Fruit fly (Drosophila melanogaster) Kc167 (cell line): ENCODE results near the gene CG11999.

Source experiments
- Myc ChIP-seq: fragments of >200 bp; optimal IDR thresholded peaks from 2 replicates; lab custom pipeline; 2017; ENCODE audit warnings: missing external identifiers
- Sin3A ChIP-seq: fragments of >200 bp; optimal IDR thresholded peaks from 2 replicates; lab custom pipeline; 2018; ENCODE audit warnings: missing external identifiers
- h ChIP-seq: fragments of >200 bp; optimal IDR thresholded peaks from 3 replicates; lab custom pipeline; 2018; ENCODE audit warnings: missing external identifiers
- insv ChIP-seq: fragments of >200 bp; optimal IDR thresholded peaks from 3 replicates; lab custom pipeline; 2018; ENCODE audit warnings: missing external identifiers
- psq ChIP-seq: fragments of >200 bp; optimal IDR thresholded peaks from 2 replicates; lab custom pipeline; 2017; ENCODE audit warnings: missing external identifiers
- ttk ChIP-seq: sonication (Bioruptor generic); optimal IDR thresholded peaks from 2 replicates; lab custom pipeline; 2017; ENCODE audit warnings: missing external identifiers

CG11999 gene

dm6 chr3R:5319059-5319785, 35.3 kb downstream of the CG11999 start:
- no peak for TF ChIP-seq psq (lab: Kevin White, UChicago)
- no peak for TF ChIP-seq Myc (lab: Kevin White, UChicago)
- TF ChIP-seq h, result no peak
- TF ChIP-seq insv (lab: Kevin White, UChicago), result no peak
- no peak for TF ChIP-seq ttk (lab: Kevin White, UChicago)
- no peak for TF ChIP-seq Sin3A (lab: Kevin White, UChicago)

DNA sequence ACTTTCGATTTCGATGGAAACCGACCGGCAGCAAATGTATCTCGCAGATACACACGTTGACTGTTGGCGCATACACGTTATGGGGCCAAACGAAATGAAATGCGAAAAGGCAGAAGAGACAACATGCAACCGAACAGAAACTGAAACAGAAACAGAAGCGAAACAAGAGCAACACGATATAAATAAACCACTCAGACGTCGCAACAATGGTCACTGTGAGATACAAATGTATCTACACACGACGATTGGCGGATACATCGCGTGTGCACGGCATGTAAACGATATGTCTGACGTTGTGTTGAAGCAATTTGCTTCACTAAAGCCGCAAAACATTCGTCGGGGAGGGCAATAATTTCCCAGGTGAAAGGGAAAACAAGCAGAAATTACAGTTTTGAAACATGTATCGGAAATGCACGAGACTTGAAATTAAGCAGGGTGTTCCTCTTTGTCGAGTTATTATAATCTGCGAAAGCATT, 36.9 kb downstream of the CG11999 start:
- TF ChIP-seq h (no peak), psq (lab: Kevin White, UChicago) (no peak), Sin3A (lab: Kevin White, UChicago) (no peak), Myc (lab: Kevin White, UChicago) (no peak), ttk (lab: Kevin White, UChicago) (no peak), insv (lab: Kevin White, UChicago) (no peak)

- TF ChIP-seq ttk (lab: Kevin White, UChicago) (no peak), Myc (lab: Kevin White, UChicago) (no peak), h (no peak), Sin3A (lab: Kevin White, UChicago) (no peak), insv (lab: Kevin White, UChicago) (no peak), psq (lab: Kevin White, UChicago) (no peak)
Measured at dm6 chr3R:5316790-5317189, 37.8 kb downstream of the CG11999 start.

- TF ChIP-seq ttk (lab: Kevin White, UChicago) (no peak), Myc (lab: Kevin White, UChicago) (no peak), h (no peak), Sin3A (lab: Kevin White, UChicago) (no peak), psq (lab: Kevin White, UChicago) (no peak)
Measured at dm6 chr3R:5315871-5316270, 38.7 kb downstream of the CG11999 start.

dm6 chr3R:5315050-5315643, 39.4 kb downstream of the CG11999 start:
- no peak for TF ChIP-seq Sin3A (lab: Kevin White, UChicago)
- TF ChIP-seq psq (lab: Kevin White, UChicago), result no peak
- no peak for TF ChIP-seq ttk (lab: Kevin White, UChicago)
- TF ChIP-seq Myc (lab: Kevin White, UChicago), result no peak
- TF ChIP-seq insv (lab: Kevin White, UChicago), result no peak
- TF ChIP-seq h, result no peak

- TF ChIP-seq Sin3A (lab: Kevin White, UChicago) (no peak), psq (lab: Kevin White, UChicago) (no peak), Myc (lab: Kevin White, UChicago) (no peak), ttk (lab: Kevin White, UChicago) (no peak), insv (lab: Kevin White, UChicago) (no peak), h (no peak)
Measured at dm6 chr3R:5310250-5310649, 44.3 kb downstream of the CG11999 start.

DNA sequence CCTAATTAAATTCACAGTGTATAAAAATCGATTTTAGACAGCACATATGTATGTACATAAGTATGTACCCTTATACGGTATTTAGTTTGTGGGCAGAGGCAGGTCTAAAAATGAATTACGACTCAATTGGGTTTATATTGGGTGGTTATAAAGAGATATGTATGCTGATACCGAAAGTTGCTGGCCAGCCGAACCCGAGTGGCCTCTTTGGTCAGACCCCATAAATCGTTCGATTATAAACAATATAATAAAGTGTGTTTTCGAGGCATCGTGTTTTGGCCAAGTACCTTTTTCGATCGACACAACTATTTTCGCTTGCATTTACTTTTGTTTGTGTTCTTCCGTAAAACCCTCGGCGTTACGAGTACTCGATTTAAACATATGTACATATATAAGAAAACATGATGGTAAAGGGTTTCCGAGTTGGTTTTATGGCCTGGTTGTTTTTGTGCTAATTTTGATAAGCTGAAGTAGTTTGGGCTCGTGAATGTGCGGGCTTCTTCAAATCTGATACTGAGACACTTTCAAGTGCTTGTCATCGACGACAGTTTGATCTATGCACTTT, 45.2 kb downstream of the CG11999 start:
- TF ChIP-seq ttk (lab: Kevin White, UChicago) (no peak), Sin3A (lab: Kevin White, UChicago) (no peak), Myc (lab: Kevin White, UChicago) (no peak), psq (lab: Kevin White, UChicago) (no peak), insv (lab: Kevin White, UChicago) (no peak), h (no peak)

DNA sequence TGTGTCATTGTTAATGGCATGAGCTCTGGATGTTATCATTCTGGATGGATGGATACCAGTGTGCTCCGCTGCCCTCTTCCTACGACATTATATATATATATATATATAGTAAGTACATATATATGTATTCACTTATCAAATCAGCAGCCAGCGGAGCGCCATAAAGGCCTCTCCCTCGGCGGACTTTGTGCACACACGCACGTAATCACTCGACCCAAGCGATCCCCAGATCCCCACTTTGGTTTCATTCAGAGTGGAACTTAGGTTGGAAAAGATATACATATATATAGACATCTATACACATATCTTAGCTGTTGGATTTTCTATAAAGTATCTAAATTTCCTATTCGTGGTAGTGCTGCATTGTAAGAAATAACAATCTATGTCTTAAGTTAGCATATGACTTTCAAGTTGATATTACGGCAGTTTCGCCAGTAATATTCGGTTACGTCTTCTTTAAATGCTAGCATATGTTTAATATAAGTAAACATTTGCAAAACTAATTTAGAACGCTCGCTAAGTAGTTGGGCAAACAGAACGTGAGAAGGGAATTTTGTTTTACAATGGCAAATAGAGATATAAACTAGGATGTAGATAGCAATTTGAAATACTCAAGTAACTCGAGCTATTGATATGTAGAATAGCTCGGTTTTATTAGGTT, 46.3 kb downstream of the CG11999 start:
- TF ChIP-seq psq (lab: Kevin White, UChicago) (no peak), Sin3A (lab: Kevin White, UChicago) (no peak), insv (lab: Kevin White, UChicago) (no peak), ttk (lab: Kevin White, UChicago) (no peak), h (no peak), Myc (lab: Kevin White, UChicago) (no peak)

DNA sequence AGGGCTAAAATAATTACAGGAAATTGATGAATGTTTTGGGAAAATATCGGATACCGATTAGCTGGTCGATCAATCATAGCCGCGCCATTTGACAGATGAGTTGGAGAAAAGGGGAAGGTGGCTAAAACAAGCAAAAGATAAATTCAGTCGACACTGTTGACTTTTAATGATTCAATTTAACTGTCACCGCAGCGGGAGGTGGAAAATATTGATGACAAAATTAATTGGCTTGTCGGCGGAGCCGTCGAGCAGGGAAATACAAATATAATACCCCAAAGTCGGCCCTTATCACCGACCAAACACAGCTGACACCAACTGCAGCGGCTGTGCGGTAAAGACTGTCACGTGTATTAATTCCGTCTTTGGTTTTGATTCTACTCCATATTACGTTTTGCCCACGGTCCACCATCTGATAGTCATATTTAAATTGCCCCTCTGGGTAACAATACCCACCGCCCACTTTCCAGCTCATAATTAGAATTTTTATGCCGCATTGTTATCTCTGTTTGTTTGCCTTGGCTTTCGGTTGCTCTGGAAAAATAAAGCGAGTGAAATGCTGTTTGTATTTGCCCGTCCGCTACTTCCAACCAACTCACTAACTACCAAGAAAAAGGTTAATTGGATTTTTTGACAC, 48.6 kb downstream of the CG11999 start:
- TF ChIP-seq ttk (lab: Kevin White, UChicago) (no peak), Sin3A (lab: Kevin White, UChicago) (no peak), insv (lab: Kevin White, UChicago) (no peak), psq (lab: Kevin White, UChicago) (no peak), Myc (lab: Kevin White, UChicago) (no peak), h (no peak)
